Fruit fly (Drosophila melanogaster) whole organism: ENCODE measurements around the gene Trf4-1.

Source experiments
- Dll ChIP-seq: fragments of >200 bp; optimal IDR thresholded peaks from 2 replicates; lab custom pipeline; 2017
- psq ChIP-seq: fragments of >200 bp; optimal IDR thresholded peaks from 2 replicates; lab custom pipeline; 2017

DNA sequence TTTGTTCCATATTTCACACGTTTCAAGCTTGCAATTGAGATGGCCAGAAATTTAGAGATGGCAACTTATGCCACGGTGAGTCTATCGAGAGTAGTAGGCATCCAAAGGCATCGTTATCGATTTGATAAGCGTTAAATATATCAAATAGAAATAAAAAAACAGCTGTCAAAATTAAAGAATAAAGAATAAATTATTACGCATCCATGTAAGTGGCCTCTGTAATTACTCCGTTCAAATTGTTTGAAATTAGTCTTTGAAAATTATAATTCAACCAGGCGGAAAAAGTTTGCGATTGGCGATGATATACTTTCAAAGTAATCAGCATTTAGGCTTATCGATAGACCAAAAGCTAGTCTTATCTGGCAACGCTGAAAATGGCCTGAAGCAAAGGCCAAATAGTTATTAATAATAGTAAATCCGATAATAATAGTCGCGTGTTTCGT is 31.6 kb downstream of the Trf4-1 start, which contains the start of the genes CG12659 and Crag:
- TF ChIP-seq psq (lab: Kevin White, UChicago) (no peak), Dll (lab: Kevin White, UChicago) (no peak)
